Fruit fly (Drosophila melanogaster) whole organism, adult: ENCODE results near the gene Crys.

Experiments
- CG12768 ChIP-seq: fragments of 200-800 bp; sonication (Bioruptor generic); optimal IDR thresholded peaks from 2 replicates; lab custom pipeline; 2017; ENCODE audit warnings: missing biosample characterization, missing genetic modification characterization, mild to moderate bottlenecking, moderate library complexity, missing genetic modification reagents
- CG14711 ChIP-seq: fragments of 200-800 bp; sonication (Bioruptor generic); optimal IDR thresholded peaks from 2 replicates; lab custom pipeline; 2018; ENCODE audit warnings: missing biosample characterization, mild to moderate bottlenecking, missing genetic modification characterization, moderate library complexity
- CG33017 ChIP-seq: fragments of 200-800 bp; sonication (Bioruptor generic); optimal IDR thresholded peaks from 2 replicates; lab custom pipeline; 2018; ENCODE audit warnings: missing biosample characterization, mild to moderate bottlenecking, missing genetic modification characterization, moderate library complexity
- CG5204 ChIP-seq: fragments of 200-800 bp; sonication (Bioruptor generic); optimal IDR thresholded peaks from 2 replicates; lab custom pipeline; 2016; ENCODE audit warnings: missing biosample characterization, missing genetic modification characterization
- CG7045 ChIP-seq: fragments of 200-800 bp; sonication (Bioruptor generic); optimal IDR thresholded peaks from 2 replicates; lab custom pipeline; 2017; ENCODE audit warnings: missing biosample characterization, mild to moderate bottlenecking, missing genetic modification characterization
- Crg-1 ChIP-seq: fragments of 200-800 bp; sonication (Bioruptor generic); optimal IDR thresholded peaks from 2 replicates; lab custom pipeline; 2016; ENCODE audit warnings: missing biosample characterization, missing genetic modification characterization
- Hr96 ChIP-seq: fragments of 200-800 bp; sonication (Bioruptor generic); optimal IDR thresholded peaks from 2 replicates; lab custom pipeline; 2016; ENCODE audit warnings: missing biosample characterization, missing genetic modification characterization
- cic ChIP-seq: fragments of 200-800 bp; sonication (Bioruptor generic); optimal IDR thresholded peaks from 2 replicates; lab custom pipeline; 2017; ENCODE audit warnings: missing biosample characterization, mild to moderate bottlenecking, missing genetic modification characterization, moderate library complexity
- cnc ChIP-seq, 2 experiments: fragments of >200 bp; optimal IDR thresholded peaks; 2 replicates each; lab custom pipeline; 2017
- kay ChIP-seq: fragments of 200-800 bp; sonication (Bioruptor generic); peaks from one replicate; lab custom pipeline; 2016; ENCODE audit warnings: missing biosample characterization, missing genetic modification characterization, borderline replicate concordance
- ovo ChIP-seq: fragments of 200-800 bp; sonication (Bioruptor generic); optimal IDR thresholded peaks from 2 replicates; lab custom pipeline; 2016; ENCODE audit warnings: missing biosample characterization, missing genetic modification characterization
- tj ChIP-seq: fragments of 200-800 bp; sonication (Bioruptor generic); optimal IDR thresholded peaks from 3 replicates; lab custom pipeline; 2017; ENCODE audit warnings: missing biosample characterization, mild to moderate bottlenecking, missing genetic modification characterization, moderate library complexity
- toe ChIP-seq: fragments of 200-800 bp; sonication (Bioruptor generic); optimal IDR thresholded peaks from 2 replicates; lab custom pipeline; 2016; ENCODE audit warnings: missing biosample characterization, missing genetic modification characterization

DNA sequence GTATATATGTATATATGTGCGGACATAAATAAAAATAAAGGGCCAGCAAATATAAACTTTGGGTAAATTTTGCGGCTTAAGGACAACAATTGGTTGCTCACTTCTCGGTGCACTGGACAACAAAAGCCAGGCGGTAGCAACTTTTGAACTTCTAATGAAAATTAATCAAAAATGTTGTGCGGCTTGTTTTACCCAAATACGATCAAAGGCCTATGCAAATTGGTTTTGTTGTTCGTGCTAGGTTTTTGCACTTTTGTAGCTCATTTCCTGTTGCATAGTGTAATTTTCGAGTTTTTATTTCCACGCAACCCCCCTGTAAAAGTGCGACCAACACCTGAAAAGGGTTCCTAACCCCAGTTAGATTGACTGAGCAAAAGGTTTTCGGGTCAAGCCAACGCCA is 41.4 kb upstream of the Crys start:
- TF ChIP-seq CG7045 (no peak), CG12768 (GFP tag; lab: Kevin White, UChicago) (no peak), cic (GFP tag; lab: Kevin White, UChicago) (no peak), kay (GFP tag; lab: Kevin White, UChicago) (no peak), CG33017 (no peak), cnc (optimal IDR thresholded peaks at IDR 0.05; lab: Kevin White, UChicago) (no peak), Hr96 (GFP tag; lab: Kevin White, UChicago) (no peak), tj (GFP tag; lab: Kevin White, UChicago) (no peak), toe (no peak), CG5204 (no peak), ovo (no peak), Crg-1 (GFP tag; lab: Kevin White, UChicago) (no peak), CG14711 (tag; lab: Kevin White, UChicago) (no peak)
